Worm (Caenorhabditis elegans) whole organism, L2 larva: ENCODE results near the gene C08G9.2.

ENCODE experiments used
- F13H6.1 ChIP-seq: sonication (generic microtip); optimal IDR thresholded peaks from 2 replicates; lab custom pipeline; 2016; ENCODE audit warnings: missing genetic modification characterization, missing compliant biosample characterization
- R02D3.7 ChIP-seq: fragments of 150-350 bp; optimal IDR thresholded peaks from 2 replicates; lab custom pipeline; 2014; ENCODE audit warnings: missing biosample characterization, missing genetic modification characterization
- blmp-1 ChIP-seq: sonication (generic microtip); optimal IDR thresholded peaks from 2 replicates; lab custom pipeline; 2017; ENCODE audit warnings: missing genetic modification characterization, mild to moderate bottlenecking, missing compliant biosample characterization, antibody characterized with exemption, moderate library complexity; ENCODE audit not compliant: insufficient read depth
- unc-62 ChIP-seq: fragments of 150-350 bp; optimal IDR thresholded peaks from 2 replicates; lab custom pipeline; 2014; ENCODE audit warnings: missing biosample characterization, missing genetic modification reagents, missing genetic modification characterization

ce11 chrIV:7661569-7661968, 11.2 kb downstream of the C08G9.2 start:
- TF ChIP-seq R02D3.7 (tag; lab: Kevin White, UChicago): no peak
- no peak for TF ChIP-seq unc-62
- TF ChIP-seq F13H6.1 (tag; lab: Kevin White, UChicago): no peak
- no peak for TF ChIP-seq blmp-1 (tag; lab: Kevin White, UChicago)
